Worm (Caenorhabditis elegans) whole organism, L2 larva: ENCODE results near the gene nhr-122.

Source experiments
- C34F6.9 ChIP-seq: fragments of 150-350 bp; optimal IDR thresholded peaks from 2 replicates; lab custom pipeline; 2014; ENCODE audit warnings: missing biosample characterization, missing genetic modification characterization
- F13H6.1 ChIP-seq: sonication (generic microtip); optimal IDR thresholded peaks from 2 replicates; lab custom pipeline; 2016; ENCODE audit warnings: missing genetic modification characterization, missing compliant biosample characterization
- R02D3.7 ChIP-seq: fragments of 150-350 bp; optimal IDR thresholded peaks from 2 replicates; lab custom pipeline; 2014; ENCODE audit warnings: missing biosample characterization, missing genetic modification characterization
- aly-2 ChIP-seq: fragments of 150-350 bp; optimal IDR thresholded peaks from 2 replicates; lab custom pipeline; 2014; ENCODE audit warnings: missing biosample characterization, missing genetic modification characterization
- ama-1 ChIP-seq: fragments of 150-350 bp; optimal IDR thresholded peaks from 2 replicates; lab custom pipeline; 2018; ENCODE audit warnings: inconsistent platforms
- blmp-1 ChIP-seq: sonication (generic microtip); optimal IDR thresholded peaks from 2 replicates; lab custom pipeline; 2017; ENCODE audit warnings: missing genetic modification characterization, mild to moderate bottlenecking, missing compliant biosample characterization, antibody characterized with exemption, moderate library complexity; ENCODE audit not compliant: insufficient read depth
- ceh-16 ChIP-seq: fragments of 150-350 bp; optimal IDR thresholded peaks from 2 replicates; lab custom pipeline; 2014; ENCODE audit warnings: missing biosample characterization, missing genetic modification characterization
- ceh-82 ChIP-seq: fragments of 150-350 bp; optimal IDR thresholded peaks from 2 replicates; lab custom pipeline; 2014; ENCODE audit warnings: missing biosample characterization, missing genetic modification characterization
- dmd-4 ChIP-seq: sonication (generic microtip); optimal IDR thresholded peaks from 2 replicates; lab custom pipeline; 2017; ENCODE audit warnings: missing biosample characterization, missing genetic modification characterization
- elt-3 ChIP-seq: sonication (generic microtip); optimal IDR thresholded peaks from 2 replicates; lab custom pipeline; 2017; ENCODE audit warnings: missing biosample characterization, missing genetic modification characterization
- fos-1 ChIP-seq: fragments of 150-350 bp; optimal IDR thresholded peaks from 2 replicates; lab custom pipeline; 2014; ENCODE audit warnings: missing biosample characterization, missing genetic modification characterization
- gmeb-1 ChIP-seq: fragments of 150-350 bp; optimal IDR thresholded peaks from 2 replicates; lab custom pipeline; 2014; ENCODE audit warnings: missing biosample characterization, missing genetic modification characterization
- lin-11 ChIP-seq: fragments of 150-350 bp; sonication (generic microtip); optimal IDR thresholded peaks from 2 replicates; lab custom pipeline; 2014; ENCODE audit warnings: missing biosample characterization, missing genetic modification characterization, inconsistent platforms, mixed read lengths
- lin-13 ChIP-seq: fragments of 150-350 bp; optimal IDR thresholded peaks from 2 replicates; lab custom pipeline; 2014; ENCODE audit warnings: missing biosample characterization, missing genetic modification reagents, missing genetic modification characterization
- lin-39 ChIP-seq: fragments of 150-350 bp; optimal IDR thresholded peaks from 2 replicates; lab custom pipeline; 2014; ENCODE audit warnings: missing biosample characterization, missing genetic modification reagents, missing genetic modification characterization
- lsy-2 ChIP-seq, 2 experiments: fragments of 150-350 bp in 1 of 2; sonication (generic microtip) in 1 of 2; optimal IDR thresholded peaks; 2 replicates each; lab custom pipeline; 2014 to 2017; ENCODE audit warnings: missing biosample characterization in 2 of 2, missing genetic modification characterization in 2 of 2
- mab-5 ChIP-seq: fragments of 150-350 bp; optimal IDR thresholded peaks from 2 replicates; lab custom pipeline; 2014; ENCODE audit warnings: missing biosample characterization, missing genetic modification characterization
- mbf-1 ChIP-seq: sonication (generic microtip); optimal IDR thresholded peaks from 2 replicates; lab custom pipeline; 2017; ENCODE audit warnings: missing biosample characterization, missing genetic modification characterization
- mdl-1 ChIP-seq, 2 experiments: fragments of 150-350 bp in 1 of 2; sonication (generic microtip) in 1 of 2; optimal IDR thresholded peaks; 2 replicates each; lab custom pipeline; 2017; ENCODE audit warnings: missing biosample characterization in 2 of 2, missing genetic modification characterization in 2 of 2
- nhr-10 ChIP-seq: sonication (generic microtip); optimal IDR thresholded peaks from 2 replicates; lab custom pipeline; 2017; ENCODE audit warnings: missing biosample characterization, missing genetic modification characterization
- nhr-11 ChIP-seq: fragments of 150-350 bp; optimal IDR thresholded peaks from 2 replicates; lab custom pipeline; 2014; ENCODE audit warnings: missing biosample characterization, missing genetic modification characterization
- nhr-12 ChIP-seq: fragments of 150-350 bp; optimal IDR thresholded peaks from 2 replicates; lab custom pipeline; 2014; ENCODE audit warnings: missing biosample characterization, missing genetic modification characterization
- nhr-129 ChIP-seq: fragments of 150-350 bp; optimal IDR thresholded peaks from 2 replicates; lab custom pipeline; 2014; ENCODE audit warnings: missing biosample characterization, missing genetic modification characterization
- nhr-21 ChIP-seq: fragments of 150-350 bp; optimal IDR thresholded peaks from 2 replicates; lab custom pipeline; 2014; ENCODE audit warnings: missing biosample characterization, missing genetic modification characterization
- nhr-23 ChIP-seq: fragments of 150-350 bp; optimal IDR thresholded peaks from 2 replicates; lab custom pipeline; 2014; ENCODE audit warnings: missing biosample characterization, missing genetic modification reagents, missing genetic modification characterization
- nhr-237 ChIP-seq: fragments of 150-350 bp; optimal IDR thresholded peaks from 2 replicates; lab custom pipeline; 2014; ENCODE audit warnings: missing biosample characterization, missing genetic modification characterization
- nhr-25 ChIP-seq: fragments of 150-350 bp; sonication (generic microtip); optimal IDR thresholded peaks from 3 replicates; lab custom pipeline; 2014; ENCODE audit warnings: missing biosample characterization, missing genetic modification characterization
- nhr-6 ChIP-seq: fragments of 150-350 bp; optimal IDR thresholded peaks from 2 replicates; lab custom pipeline; 2014; ENCODE audit warnings: missing biosample characterization, missing genetic modification characterization
- sem-4 ChIP-seq: fragments of 150-350 bp; optimal IDR thresholded peaks from 2 replicates; lab custom pipeline; 2014; ENCODE audit warnings: missing biosample characterization, missing genetic modification reagents, missing genetic modification characterization
- skn-1 ChIP-seq: sonication (generic microtip); optimal IDR thresholded peaks from 2 replicates; lab custom pipeline; 2017; ENCODE audit warnings: missing biosample characterization, missing genetic modification characterization
- sma-9 ChIP-seq, 2 experiments: fragments of 150-350 bp in 1 of 2; sonication (generic microtip) in 1 of 2; optimal IDR thresholded peaks; 2 replicates each; lab custom pipeline; 2014 to 2016; ENCODE audit warnings: missing genetic modification characterization in 2 of 2, mild to moderate bottlenecking in 1 of 2, missing biosample characterization in 1 of 2, missing compliant biosample characterization in 1 of 2, missing genetic modification reagents in 1 of 2, moderate library complexity in 1 of 2
- snpc-4 ChIP-seq: fragments of 150-350 bp; optimal IDR thresholded peaks from 2 replicates; lab custom pipeline; 2014; ENCODE audit warnings: missing biosample characterization, missing genetic modification characterization
- unc-62 ChIP-seq: fragments of 150-350 bp; optimal IDR thresholded peaks from 2 replicates; lab custom pipeline; 2014; ENCODE audit warnings: missing biosample characterization, missing genetic modification reagents, missing genetic modification characterization
- zag-1 ChIP-seq: fragments of 150-350 bp; optimal IDR thresholded peaks from 2 replicates; lab custom pipeline; 2014; ENCODE audit warnings: missing biosample characterization, missing genetic modification characterization
- ztf-1 ChIP-seq: fragments of 200-800 bp; sonication (Bioruptor generic); conservative IDR thresholded peaks from 2 replicates; pipeline ENCODE4 v1.3.6; 2022; ENCODE audit warnings: missing genetic modification characterization, missing compliant biosample characterization
- ztf-4 ChIP-seq: fragments of 150-350 bp; optimal IDR thresholded peaks from 2 replicates; lab custom pipeline; 2014; ENCODE audit warnings: missing biosample characterization, missing genetic modification characterization

nhr-122 gene

DNA sequence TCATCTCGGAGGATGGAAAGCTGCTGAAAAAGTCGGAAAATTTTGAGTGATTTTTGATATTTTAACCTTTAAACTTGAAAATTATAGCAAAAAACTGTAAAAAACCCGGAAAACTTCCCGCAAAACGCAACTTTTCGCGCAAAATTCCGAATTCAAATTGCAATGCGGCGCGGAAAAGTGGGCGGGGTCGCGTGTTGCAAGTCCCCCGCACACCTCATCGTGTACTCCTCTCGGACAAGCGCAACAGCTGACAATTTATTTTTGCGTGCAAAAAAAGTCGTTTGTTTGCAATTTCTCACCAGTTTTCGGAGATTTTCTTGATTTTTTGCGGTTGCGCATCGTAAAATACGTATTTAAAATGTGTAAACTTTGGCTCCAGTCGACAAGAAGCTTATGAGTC lies 17.9 kb upstream of the nhr-122 start, which contains the start of gene npp-8 (continued):
- TF ChIP-seq aly-2 (tag; lab: Kevin White, UChicago) (no peak), nhr-23 (tag; lab: Kevin White, UChicago) (no peak), ceh-82 (tag; lab: Kevin White, UChicago) (peak; percentile 44), fos-1 (peak; percentile 59), nhr-12 (tag; lab: Kevin White, UChicago) (no peak), C34F6.9 (peak; percentile 74), gmeb-1 (peak; percentile 78), blmp-1 (peak; percentile 14), nhr-10 (tag; lab: Kevin White, UChicago) (no peak), ztf-1 (GFP tag; lab: Robert Waterston, UW) (no peak), sma-9 (GFP tag; optimal IDR thresholded peaks at IDR 0.05; lab: Kevin White, UChicago) (no peak), sma-9 (tag; optimal IDR thresholded peaks at IDR 0.05; lab: Kevin White, UChicago) (no peak), unc-62 (no peak), elt-3 (tag; lab: Kevin White, UChicago) (no peak)

DNA sequence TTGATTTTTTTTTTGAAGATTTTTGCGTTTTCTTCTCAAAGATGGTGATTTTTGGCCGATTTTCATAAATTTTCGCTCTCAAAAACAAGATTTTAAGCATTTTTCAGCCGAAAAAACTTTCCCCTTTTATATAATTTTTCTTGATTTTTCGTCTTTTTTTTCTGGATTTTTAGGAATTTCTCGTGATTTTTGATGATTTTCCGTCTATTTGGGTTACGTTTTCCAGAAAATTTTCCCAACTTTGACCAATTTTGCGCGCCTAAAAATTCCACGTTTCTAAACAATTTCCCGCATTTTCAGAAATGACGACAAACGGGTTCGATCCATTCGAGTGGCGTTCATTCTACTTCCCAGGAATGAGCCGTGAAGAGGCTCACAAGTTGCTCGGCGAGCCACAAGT lies 16.7 kb upstream of the nhr-122 start, which contains the start of gene ced-2:
Gene ced-2 (plus strand): TSS at position 301 of the 400 bp plus-strand sequence.
- TF ChIP-seq nhr-12 (tag; lab: Kevin White, UChicago) = no peak
- no peak for TF ChIP-seq nhr-6

DNA sequence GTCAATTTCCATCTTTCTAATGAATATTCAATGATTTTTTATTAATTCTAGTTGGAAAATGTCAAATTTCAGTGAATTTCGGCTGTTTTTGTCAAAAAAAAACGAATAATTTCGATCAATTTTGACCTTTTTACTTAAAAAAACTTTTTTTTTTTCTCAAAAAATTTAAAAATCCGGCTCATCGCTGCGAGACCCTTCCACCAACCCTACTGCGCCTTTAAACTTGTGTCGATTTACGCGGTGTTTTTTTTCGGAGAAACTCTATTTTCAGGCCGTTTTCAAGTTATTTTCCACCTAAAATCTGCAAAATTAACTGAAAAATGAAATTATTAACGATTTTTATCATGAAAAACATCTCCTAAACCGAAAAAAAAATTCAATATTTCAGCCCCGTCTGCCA lies 12.9 kb upstream of the nhr-122 start:
- TF ChIP-seq zag-1 (no peak), nhr-129 (tag; lab: Kevin White, UChicago) (no peak), mab-5 (no peak), lin-39 (no peak), dmd-4 (tag; lab: Kevin White, UChicago) (no peak), ceh-82 (tag; lab: Kevin White, UChicago) (no peak)

DNA sequence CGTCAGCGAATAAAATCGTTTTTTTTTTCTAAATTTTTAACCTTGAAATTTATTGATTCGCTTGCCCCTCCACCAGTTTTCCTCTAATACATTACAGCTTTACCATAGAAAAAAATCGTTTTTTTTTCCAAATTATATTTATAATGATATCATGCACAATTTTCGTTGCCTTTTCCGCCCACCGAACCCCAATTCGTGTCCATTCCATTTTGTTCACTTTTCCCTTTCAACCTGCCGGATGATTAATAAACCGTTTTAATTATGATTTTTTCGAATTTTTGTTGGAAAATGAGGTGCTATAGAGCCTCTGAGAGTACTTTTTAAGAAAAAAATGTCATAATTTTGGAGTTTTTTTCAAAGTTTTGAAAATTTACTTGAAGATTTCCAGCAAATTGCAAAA lies 12.3 kb upstream of the nhr-122 start, which contains the start of gene set-23:
Gene set-23 (plus strand): TSS at position 301 of the 400 bp plus-strand sequence.
- TF ChIP-seq mdl-1 (tag; optimal IDR thresholded peaks at IDR 0.05; lab: Kevin White, UChicago) (no peak), unc-62 (no peak), elt-3 (tag; lab: Kevin White, UChicago) (no peak), F13H6.1 (tag; lab: Kevin White, UChicago) (no peak), aly-2 (tag; lab: Kevin White, UChicago) (no peak), snpc-4 (tag; lab: Kevin White, UChicago) (no peak), nhr-25 (no peak), lin-11 (tag; lab: Kevin White, UChicago) (no peak)

DNA sequence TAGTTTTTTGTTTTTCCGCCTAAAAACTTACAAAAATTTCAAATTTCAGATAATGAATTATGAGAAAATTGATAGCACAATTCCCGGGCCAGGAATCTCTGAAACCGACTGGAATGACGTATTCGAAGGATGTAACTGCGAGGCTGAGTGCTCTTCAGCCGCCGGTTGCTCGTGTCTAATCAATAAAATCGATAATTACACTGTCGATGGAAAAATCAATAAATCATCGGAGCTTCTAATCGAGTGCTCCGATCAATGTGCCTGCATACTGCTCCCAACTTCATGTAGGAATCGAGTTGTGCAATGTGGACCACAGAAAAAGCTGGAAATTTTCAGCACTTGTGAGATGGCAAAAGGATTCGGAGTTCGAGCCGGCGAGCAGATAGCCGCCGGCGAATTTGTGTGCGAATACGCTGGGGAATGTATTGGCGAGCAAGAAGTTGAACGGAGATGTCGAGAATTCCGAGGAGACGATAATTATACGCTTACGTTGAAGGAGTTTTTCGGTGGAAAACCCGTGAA lies 10.7 kb upstream of the nhr-122 start:
- TF ChIP-seq mdl-1 (tag; optimal IDR thresholded peaks at IDR 0.05; lab: Kevin White, UChicago) (no peak), elt-3 (tag; lab: Kevin White, UChicago) (no peak), R02D3.7 (no peak), lsy-2 (tag; optimal IDR thresholded peaks at IDR 0.05; lab: Kevin White, UChicago) (no peak), mbf-1 (tag; lab: Kevin White, UChicago) (no peak), nhr-129 (tag; lab: Kevin White, UChicago) (no peak), ama-1 (lab: Kevin White, UChicago) (no peak), ztf-4 (tag; lab: Kevin White, UChicago) (no peak), nhr-25 (no peak)

DNA sequence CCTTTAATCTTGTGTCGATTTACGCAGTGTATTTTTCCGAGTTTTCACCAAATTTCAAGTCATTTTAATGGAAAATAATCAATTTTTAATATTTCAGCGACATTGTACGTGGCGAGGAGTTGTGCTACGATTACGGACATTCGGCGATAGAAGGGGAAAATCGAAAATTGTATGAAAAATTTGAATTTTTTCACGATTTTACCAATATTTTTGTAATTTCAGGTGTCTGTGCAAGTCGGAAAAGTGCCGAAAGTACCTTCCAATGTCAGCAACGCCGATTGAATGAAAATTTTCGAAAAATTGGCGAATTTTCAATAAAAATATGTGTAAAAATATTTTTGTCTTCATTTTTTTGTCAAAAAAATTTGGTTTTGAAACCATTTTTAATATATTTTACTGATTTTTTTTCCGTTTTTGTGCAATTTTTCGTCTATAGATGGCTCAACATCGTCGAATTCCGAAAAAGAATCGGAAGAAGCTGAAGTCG lies 8.4 kb upstream of the nhr-122 start, which contains the start of gene Y41D4B.11:
Gene Y41D4B.11 (plus strand): TSS at position 437 of the 487 bp plus-strand sequence.
- TF ChIP-seq mbf-1 (tag; lab: Kevin White, UChicago) (no peak), lin-13 (no peak), nhr-10 (tag; lab: Kevin White, UChicago) (no peak), nhr-237 (tag; lab: Kevin White, UChicago) (no peak), mdl-1 (tag; optimal IDR thresholded peaks at IDR 0.05; lab: Kevin White, UChicago) (no peak), blmp-1 (no peak), ceh-82 (tag; lab: Kevin White, UChicago) (no peak), fos-1 (no peak), ztf-1 (GFP tag; lab: Robert Waterston, UW) (no peak), ceh-16 (tag; lab: Kevin White, UChicago) (no peak), nhr-12 (tag; lab: Kevin White, UChicago) (no peak), nhr-11 (no peak), zag-1 (no peak), R02D3.7 (no peak), sem-4 (tag; lab: Kevin White, UChicago) (no peak), nhr-21 (tag; lab: Kevin White, UChicago) (no peak), mab-5 (no peak), gmeb-1 (no peak), skn-1 (tag; lab: Kevin White, UChicago) (no peak), snpc-4 (tag; lab: Kevin White, UChicago) (no peak)
- TF ChIP-seq, all 48 proteins: peak for 0
